Worm (Caenorhabditis elegans) whole organism, young adult: ENCODE data around the gene fbxa-13.

Experiments
- die-1 ChIP-seq: sonication (generic microtip); optimal IDR thresholded peaks from 2 replicates; lab custom pipeline; 2016; ENCODE audit warnings: missing genotype, mild to moderate bottlenecking, missing genetic modification characterization, missing compliant biosample characterization
- dpl-1 ChIP-seq: fragments of 150-350 bp; optimal IDR thresholded peaks from 2 replicates; lab custom pipeline; 2014; ENCODE audit warnings: missing biosample characterization, missing genetic modification reagents, missing genetic modification characterization
- efl-1 ChIP-seq: fragments of 150-350 bp; optimal IDR thresholded peaks from 2 replicates; lab custom pipeline; 2014; ENCODE audit warnings: missing biosample characterization, missing genetic modification reagents, missing genetic modification characterization
- ekl-4 ChIP-seq: fragments of 200-800 bp; sonication (Bioruptor generic); IDR thresholded peaks from 2 replicates; pipeline ENCODE4 v1.3.6; 2022; ENCODE audit warnings: missing genetic modification reagents, missing genetic modification characterization, missing compliant biosample characterization
- mel-28 ChIP-seq: sonication (generic microtip); optimal IDR thresholded peaks from 2 replicates; lab custom pipeline; 2016; ENCODE audit warnings: borderline replicate concordance, mild to moderate bottlenecking, missing genetic modification characterization, missing compliant biosample characterization
- nfya-1 ChIP-seq: sonication (generic microtip); optimal IDR thresholded peaks from 2 replicates; lab custom pipeline; 2017; ENCODE audit warnings: antibody characterized with exemption, missing compliant biosample characterization, missing genetic modification characterization, borderline replicate concordance; ENCODE audit not compliant: insufficient read depth
- pha-4 ChIP-seq: fragments of 150-350 bp; sonication (generic microtip); optimal IDR thresholded peaks from 2 replicates; lab custom pipeline; 2014; ENCODE audit warnings: missing biosample characterization, missing genetic modification reagents, missing genetic modification characterization
- snpc-1.1 ChIP-seq: sonication (generic microtip); optimal IDR thresholded peaks from 2 replicates; lab custom pipeline; 2017; ENCODE audit warnings: missing genetic modification characterization, mild to moderate bottlenecking, missing compliant biosample characterization, antibody characterized with exemption, moderate library complexity, missing genotype, missing genetic modification reagents; ENCODE audit not compliant: insufficient read depth
- snpc-1.3 ChIP-seq: sonication (generic microtip); optimal IDR thresholded peaks from 2 replicates; lab custom pipeline; 2017; ENCODE audit warnings: missing genetic modification characterization, mild to moderate bottlenecking, missing compliant biosample characterization, antibody characterized with exemption, moderate library complexity, missing genotype, missing genetic modification reagents; ENCODE audit not compliant: insufficient read depth
- unc-62 ChIP-seq: fragments of 150-350 bp; optimal IDR thresholded peaks from 2 replicates; lab custom pipeline; 2014; ENCODE audit warnings: missing biosample characterization, missing genetic modification reagents, missing genetic modification characterization

ce11 chrIII:1682262-1682661 lies 23.4 kb downstream of the fbxa-13 start:
- no peak for TF ChIP-seq mel-28
- TF ChIP-seq unc-62 (GFP tag; lab: Kevin White, UChicago): no peak
- no peak for TF ChIP-seq snpc-1.1 (tag; lab: Kevin White, UChicago)
- no peak for TF ChIP-seq pha-4
- TF ChIP-seq efl-1 (GFP tag; lab: Kevin White, UChicago): no peak
- no peak for TF ChIP-seq dpl-1 (GFP tag; lab: Kevin White, UChicago)
- TF ChIP-seq die-1: no peak
- no peak for TF ChIP-seq nfya-1 (tag; lab: Kevin White, UChicago)
- TF ChIP-seq ekl-4 (GFP tag; lab: Robert Waterston, UW): no peak
- no peak for TF ChIP-seq snpc-1.3 (tag; lab: Kevin White, UChicago)
